Fruit fly (Drosophila melanogaster) whole organism, wandering third instar larva: ENCODE measurements around the gene CG2698.

Experiments used
- Abd-B ChIP-seq: fragments of >200 bp; optimal IDR thresholded peaks from 2 replicates; lab custom pipeline; 2017; ENCODE audit warnings: missing biosample characterization, missing genetic modification characterization
- CrebA ChIP-seq: fragments of 200-800 bp; sonication (Bioruptor generic); optimal IDR thresholded peaks from 2 replicates; lab custom pipeline; 2016; ENCODE audit warnings: missing biosample characterization, mild to moderate bottlenecking, missing genetic modification characterization, borderline replicate concordance
- Dfd ChIP-seq: fragments of >200 bp; optimal IDR thresholded peaks from 2 replicates; lab custom pipeline; 2017; ENCODE audit warnings: missing biosample characterization, missing genetic modification characterization
- Hnf4 ChIP-seq: fragments of 200-800 bp; sonication (Bioruptor generic); optimal IDR thresholded peaks from 2 replicates; lab custom pipeline; 2016; ENCODE audit warnings: missing biosample characterization, mild to moderate bottlenecking, missing genetic modification characterization
- Hr83 ChIP-seq: fragments of 200-300 bp; sonication (Bioruptor generic); optimal IDR thresholded peaks from 2 replicates; lab custom pipeline; 2016; ENCODE audit warnings: missing biosample characterization, mild to moderate bottlenecking, missing genetic modification characterization, moderate library complexity; ENCODE audit not compliant: poor library complexity, severe bottlenecking
- Jra ChIP-seq: sonication (Bioruptor generic); optimal IDR thresholded peaks from 2 replicates; lab custom pipeline; 2016; ENCODE audit warnings: missing biosample characterization, missing genetic modification characterization
- Myc ChIP-seq: fragments of >200 bp; optimal IDR thresholded peaks from 2 replicates; lab custom pipeline; 2017
- foxo ChIP-seq, 2 experiments: fragments of 200-800 bp; sonication (Bioruptor generic); optimal IDR thresholded peaks; 2 replicates in 1 of 2; 3 replicates in 1 of 2; lab custom pipeline; 2016 to 2017; ENCODE audit warnings: missing biosample characterization in 2 of 2, missing genetic modification characterization in 2 of 2
- fru ChIP-seq: fragments of 200-800 bp; sonication (Bioruptor generic); optimal IDR thresholded peaks from 3 replicates; lab custom pipeline; 2016; ENCODE audit warnings: missing biosample characterization, mild to moderate bottlenecking, missing genetic modification characterization
- h ChIP-seq: fragments of 200-800 bp; sonication (Bioruptor generic); optimal IDR thresholded peaks from 3 replicates; lab custom pipeline; 2016; ENCODE audit warnings: missing biosample characterization, mild to moderate bottlenecking, missing genetic modification characterization
- psq ChIP-seq: fragments of 200-800 bp; sonication (Bioruptor generic); optimal IDR thresholded peaks from 3 replicates; lab custom pipeline; 2017; ENCODE audit warnings: missing biosample characterization, mild to moderate bottlenecking, missing genetic modification characterization, moderate library complexity
- sage ChIP-seq: fragments of 200-800 bp; sonication (Bioruptor generic); optimal IDR thresholded peaks from 2 replicates; lab custom pipeline; 2016; ENCODE audit warnings: missing biosample characterization, mild to moderate bottlenecking, missing genetic modification characterization
- usp ChIP-seq: fragments of >200 bp; optimal IDR thresholded peaks from 2 replicates; lab custom pipeline; 2017; ENCODE audit warnings: missing biosample characterization, missing genetic modification characterization
- woc ChIP-seq: sonication (Bioruptor generic); optimal IDR thresholded peaks from 2 replicates; lab custom pipeline; 2016; ENCODE audit warnings: missing biosample characterization, mild to moderate bottlenecking, missing genetic modification characterization

DNA sequence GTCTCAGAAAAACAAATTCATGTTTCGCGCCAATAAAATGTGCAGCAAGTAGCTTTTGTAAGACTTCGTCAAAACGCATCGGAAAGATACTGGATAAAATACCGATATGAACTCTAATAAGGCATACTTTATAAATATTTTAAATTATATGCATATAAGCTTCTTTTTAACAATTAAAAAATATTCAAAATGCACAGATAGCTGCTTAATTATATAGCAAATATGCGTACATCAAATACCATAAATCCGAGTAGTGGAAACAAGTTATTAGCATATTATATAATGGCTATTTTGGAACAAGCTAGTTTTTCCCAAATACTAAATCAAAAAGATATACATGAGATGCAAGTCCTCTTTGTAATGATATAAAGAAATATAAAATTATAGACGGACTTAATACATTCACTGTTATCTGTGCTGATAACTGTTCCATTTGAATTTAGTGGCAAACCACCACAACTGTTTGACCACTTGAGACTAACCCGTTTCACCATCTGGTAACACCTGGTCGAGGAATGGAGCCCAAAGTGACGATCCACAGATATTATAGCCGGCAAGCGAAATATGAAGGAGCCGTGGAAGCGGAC is 1.7 kb upstream of the CG2698 start, which contains the start of gene PIG-H:
- TF ChIP-seq fru, result no peak
- TF ChIP-seq usp, result no peak
- no peak for TF ChIP-seq Abd-B (GFP tag; lab: Kevin White, UChicago)
- no peak for TF ChIP-seq Hnf4
- TF ChIP-seq Myc (lab: Kevin White, UChicago), result no peak
- TF ChIP-seq foxo (GFP tag; optimal IDR thresholded peaks at IDR 0.05; lab: Kevin White, UChicago), result no peak
- TF ChIP-seq Dfd (GFP tag; lab: Kevin White, UChicago), result no peak
- no peak for TF ChIP-seq sage
- TF ChIP-seq h, result no peak
- TF ChIP-seq CrebA (GFP tag; lab: Kevin White, UChicago), result no peak
- no peak for TF ChIP-seq Hr83
- no peak for TF ChIP-seq Jra
- no peak for TF ChIP-seq woc
- no peak for TF ChIP-seq psq (GFP tag; lab: Kevin White, UChicago)
